Fruit fly (Drosophila melanogaster) whole organism, embryonic: ENCODE measurements around the gene Polr3E.

Experiments
- CG13296 ChIP-seq: fragments of 200-800 bp; sonication (Bioruptor generic); optimal IDR thresholded peaks from 3 replicates; lab custom pipeline; 2018; ENCODE audit warnings: missing biosample characterization, mild to moderate bottlenecking, missing genetic modification characterization
- CG18011 ChIP-seq: fragments of 200-800 bp; sonication (Bioruptor generic); optimal IDR thresholded peaks from 2 replicates; lab custom pipeline; 2017; ENCODE audit warnings: missing biosample characterization, missing genetic modification characterization, mild to moderate bottlenecking, moderate library complexity, missing genotype
- CG3995 ChIP-seq: fragments of 200-800 bp; sonication (Bioruptor generic); optimal IDR thresholded peaks from 3 replicates; lab custom pipeline; 2016; ENCODE audit warnings: missing biosample characterization, missing genetic modification characterization
- Nf-YA ChIP-seq: fragments of 200-800 bp; sonication (Bioruptor generic); IDR thresholded peaks from 2 replicates; pipeline ENCODE4 v1.3.6; 2022; ENCODE audit warnings: missing biosample characterization, missing genetic modification characterization
- chm ChIP-seq: fragments of 200-800 bp; sonication (Bioruptor generic); IDR thresholded peaks from 2 replicates; pipeline ENCODE4 v1.3.6; 2022; ENCODE audit warnings: missing biosample characterization, missing genetic modification characterization
- corto ChIP-seq: fragments of 200-800 bp; sonication (Bioruptor generic); optimal IDR thresholded peaks from 2 replicates; lab custom pipeline; 2016; ENCODE audit warnings: missing biosample characterization, mild to moderate bottlenecking, missing genetic modification characterization, moderate library complexity
- tap ChIP-seq: fragments of 200-800 bp; optimal IDR thresholded peaks from 3 replicates; lab custom pipeline; 2019; ENCODE audit warnings: missing biosample characterization, mild to moderate bottlenecking, missing genetic modification characterization, moderate library complexity
- trh ChIP-seq: fragments of 200-800 bp; sonication (Bioruptor generic); optimal IDR thresholded peaks from 2 replicates; lab custom pipeline; 2016; ENCODE audit warnings: missing biosample characterization, missing genetic modification characterization

DNA sequence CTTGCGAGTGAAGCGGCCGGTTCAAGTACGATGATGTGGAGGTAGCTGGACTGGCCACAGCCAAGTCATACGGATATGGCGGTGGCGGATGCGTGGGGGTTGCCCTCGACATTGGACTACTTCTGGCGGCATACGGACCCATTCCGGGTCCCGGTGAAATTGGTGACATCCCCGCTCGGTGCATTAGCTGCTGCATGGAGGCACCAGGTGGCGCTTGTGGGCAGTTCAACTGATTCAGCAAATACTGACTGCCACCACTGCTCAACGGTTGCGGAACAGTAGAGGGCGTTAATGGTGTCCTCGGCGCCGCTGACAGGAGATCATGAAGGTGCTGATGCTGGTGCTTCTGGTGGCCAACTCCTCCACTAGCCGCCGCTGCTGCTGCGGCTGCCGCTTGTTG lies 32.0 kb upstream of the Polr3E start:
- TF ChIP-seq corto (GFP tag; lab: Kevin White, UChicago) (no peak), chm (GFP tag; lab: Robert Waterston, UW) (no peak), CG18011 (GFP tag; lab: Kevin White, UChicago) (no peak), Nf-YA (GFP tag; lab: Robert Waterston, UW) (no peak), trh (GFP tag; lab: Kevin White, UChicago) (no peak), tap (no peak), CG3995 (GFP tag; lab: Kevin White, UChicago) (no peak), CG13296 (GFP tag; lab: Kevin White, UChicago) (no peak)
